Fruit fly (Drosophila melanogaster) whole organism, prepupa: ENCODE measurements around the gene Noa36.

Source experiments
- CG11902 ChIP-seq: fragments of 200-800 bp; sonication (Bioruptor generic); optimal IDR thresholded peaks from 3 replicates; lab custom pipeline; 2016; ENCODE audit warnings: missing biosample characterization, missing genetic modification characterization
- CG16779 ChIP-seq: fragments of 200-800 bp; sonication (Bioruptor generic); optimal IDR thresholded peaks from 3 replicates; lab custom pipeline; 2017; ENCODE audit warnings: missing biosample characterization, mild to moderate bottlenecking, missing genetic modification characterization
- CG3032 ChIP-seq: fragments of 200-800 bp; optimal IDR thresholded peaks from 2 replicates; lab custom pipeline; 2019; ENCODE audit warnings: missing biosample characterization, mild to moderate bottlenecking, missing genetic modification characterization, moderate library complexity
- CG7368 ChIP-seq: fragments of 200-800 bp; sonication (Bioruptor generic); optimal IDR thresholded peaks from 3 replicates; lab custom pipeline; 2016; ENCODE audit warnings: missing biosample characterization, missing genetic modification characterization
- CG8632 ChIP-seq: fragments of 200-800 bp; sonication (Bioruptor generic); optimal IDR thresholded peaks from 3 replicates; lab custom pipeline; 2016; ENCODE audit warnings: missing biosample characterization, missing genetic modification characterization
- Sox14 ChIP-seq: fragments of 200-800 bp; sonication (Bioruptor generic); optimal IDR thresholded peaks from 3 replicates; lab custom pipeline; 2016; ENCODE audit warnings: missing biosample characterization, missing genetic modification characterization
- cyc ChIP-seq: fragments of 200-800 bp; sonication (Bioruptor generic); optimal IDR thresholded peaks from 3 replicates; lab custom pipeline; 2016; ENCODE audit warnings: missing biosample characterization, missing genetic modification characterization
- dsx ChIP-seq: fragments of 200-800 bp; optimal IDR thresholded peaks from 3 replicates; lab custom pipeline; 2019; ENCODE audit warnings: missing biosample characterization, mild to moderate bottlenecking, missing genetic modification characterization, moderate library complexity; ENCODE audit not compliant: poor library complexity, severe bottlenecking
- spab ChIP-seq: fragments of 200-800 bp; sonication (Bioruptor generic); optimal IDR thresholded peaks from 2 replicates; lab custom pipeline; 2017; ENCODE audit warnings: missing biosample characterization, mild to moderate bottlenecking, missing genetic modification characterization, missing genetic modification reagents
- ss ChIP-seq, 2 experiments: fragments of 200-800 bp; sonication (Bioruptor generic); optimal IDR thresholded peaks; 2 replicates in 1 of 2; 3 replicates in 1 of 2; lab custom pipeline; 2017 to 2018; ENCODE audit warnings: mild to moderate bottlenecking in 2 of 2, missing biosample characterization in 2 of 2, missing genetic modification characterization in 2 of 2, moderate library complexity in 1 of 2
- vri ChIP-seq: fragments of 200-800 bp; sonication (Bioruptor generic); optimal IDR thresholded peaks from 3 replicates; lab custom pipeline; 2016; ENCODE audit warnings: missing biosample characterization, mild to moderate bottlenecking, missing genetic modification characterization

- TF ChIP-seq CG7368 (peak; percentile 51), ss (GFP tag; optimal IDR thresholded peaks at IDR 0.05; lab: Kevin White, UChicago) (peak in 1 of 2 experiments; percentile 11), CG8632 (GFP tag; lab: Kevin White, UChicago) (peak; percentile 54), CG16779 (tag; lab: Kevin White, UChicago) (peak; percentile 48), CG3032 (tag; lab: Kevin White, UChicago) (peak; percentile 24), CG11902 (GFP tag; lab: Kevin White, UChicago) (peak; percentile 63), vri (peak; percentile 19), spab (GFP tag; lab: Kevin White, UChicago) (peak; percentile 23), cyc (GFP tag; lab: Kevin White, UChicago) (peak; percentile 75), dsx (GFP tag; lab: Kevin White, UChicago) (no peak), Sox14 (peak; percentile 74)
Measured at dm6 chr3R:28633746-28634145, 34.7 kb upstream of the Noa36 start.
